Worm (Caenorhabditis elegans) whole organism, midembryonic: Measurements from ENCODE around the gene nlp-41.

ENCODE experiments used
- T22C8.4 ChIP-seq: fragments of 200-800 bp; sonication (Bioruptor generic); IDR thresholded peaks from 2 replicates; pipeline ENCODE4 v1.3.6; 2022; ENCODE audit warnings: missing genetic modification characterization, missing compliant biosample characterization
- flt-1 ChIP-seq: fragments of 200-800 bp; sonication (Bioruptor generic); IDR thresholded peaks from 2 replicates; pipeline ENCODE4 v1.3.6; 2022; ENCODE audit warnings: missing genetic modification characterization, missing compliant biosample characterization
- klf-2 ChIP-seq: fragments of 200-800 bp; sonication (Bioruptor generic); conservative IDR thresholded peaks from 2 replicates; pipeline ENCODE4 v1.3.6; 2022; ENCODE audit warnings: missing genetic modification reagents, missing genetic modification characterization, missing compliant biosample characterization
- med-1 ChIP-seq: sonication (generic microtip); optimal IDR thresholded peaks from 2 replicates; lab custom pipeline; 2017; ENCODE audit warnings: missing genetic modification characterization, mild to moderate bottlenecking, missing compliant biosample characterization, antibody characterized with exemption, missing genetic modification reagents; ENCODE audit not compliant: insufficient read depth

ce11 chrII:14501447-14501846 is 49.3 kb upstream of the nlp-41 start, which contains the start of gene K10H10.5:
- no peak for TF ChIP-seq klf-2 (GFP tag; lab: Robert Waterston, UW)
- TF ChIP-seq med-1 (GFP tag; lab: Kevin White, UChicago) = no peak
- TF ChIP-seq T22C8.4 (GFP tag; lab: Robert Waterston, UW) = no peak
- TF ChIP-seq flt-1 (GFP tag; lab: Robert Waterston, UW) = no peak
